Worm (Caenorhabditis elegans): Measurements from ENCODE around the gene C44C11.6.

C44C11.6 gene

DNA sequence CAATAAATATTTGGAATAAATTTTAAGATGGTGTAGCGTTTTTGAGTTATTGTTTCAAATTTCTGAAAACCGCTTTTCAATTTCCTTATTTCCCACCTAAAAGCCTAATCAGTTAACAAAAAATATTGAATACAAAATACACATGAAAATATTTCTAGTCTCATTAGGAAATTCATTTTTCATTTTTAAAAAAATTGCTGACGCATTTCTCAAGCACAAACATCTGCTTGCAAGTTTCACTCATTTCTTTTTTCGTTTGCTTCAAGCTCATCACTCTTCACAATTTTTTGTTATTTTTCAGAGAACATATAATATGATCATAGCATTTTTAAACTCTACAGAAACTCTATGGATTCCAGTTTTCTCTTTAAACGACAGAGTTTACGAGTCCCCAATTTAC lies 43.4 kb downstream of the C44C11.6 start, which contains the start of gene sre-41:
Gene sre-41 (plus strand): TSS at position 301 of the 400 bp plus-strand sequence.
- TF ChIP-seq tbx-2 (tag; optimal IDR thresholded peaks at IDR 0.05) (no peak), pha-4 (tag; optimal IDR thresholded peaks at IDR 0.05) (no peak), pros-1 (tag; optimal IDR thresholded peaks at IDR 0.05) (no peak)

DNA sequence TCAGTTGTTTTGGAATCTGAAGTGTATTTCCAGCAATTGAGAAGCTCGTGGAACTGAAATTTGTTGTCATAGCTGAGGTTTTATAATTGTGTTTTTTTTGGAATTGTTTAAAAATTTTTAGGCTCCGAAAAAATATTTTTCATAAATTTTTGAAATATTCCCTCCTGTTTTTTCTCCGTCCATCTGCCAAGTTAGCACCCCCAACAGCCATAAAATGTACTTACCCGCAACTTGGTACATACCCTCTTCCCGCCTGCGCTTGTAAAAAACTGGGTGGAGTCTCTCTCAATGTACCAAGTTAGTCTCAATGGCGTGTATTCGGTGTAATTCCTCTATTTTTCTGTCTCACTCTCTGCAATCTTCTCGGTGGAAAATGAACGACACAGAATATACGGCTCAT lies 45.2 kb downstream of the C44C11.6 start, which contains the start of gene Y57A10B.6:
Gene Y57A10B.6 (plus strand): TSS at position 301 of the 400 bp plus-strand sequence.
- TF ChIP-seq eyg-1 (tag; optimal IDR thresholded peaks at IDR 0.05) (no peak), tbx-7 (tag; optimal IDR thresholded peaks at IDR 0.05) (no peak), nfya-1 (tag; optimal IDR thresholded peaks at IDR 0.05) (no peak), dve-1 (tag; optimal IDR thresholded peaks at IDR 0.05) (no peak), sox-2 (GFP tag; IDR thresholded peaks at IDR 0.05) (no peak)

DNA sequence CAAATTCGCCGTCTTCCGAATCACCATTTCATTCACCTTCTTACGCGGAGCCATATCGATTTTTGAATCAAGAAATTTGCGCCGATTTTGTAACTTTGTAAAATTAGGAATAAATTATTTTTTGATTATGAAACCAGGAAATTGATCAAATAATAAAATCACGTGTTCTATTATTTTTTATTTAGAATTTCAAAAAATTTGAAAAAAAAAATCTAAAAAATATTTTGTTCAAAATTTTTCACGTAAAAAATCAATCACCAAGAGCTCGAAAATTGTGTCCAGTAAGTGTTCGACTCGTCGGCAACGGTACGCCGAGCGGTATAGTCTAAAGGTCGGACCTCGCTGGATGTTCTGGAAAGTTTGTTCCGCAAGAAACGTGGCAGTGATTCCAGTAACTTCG lies 49.1 kb downstream of the C44C11.6 start, which contains the start of gene Y57A10B.7:
Gene Y57A10B.7 (minus strand): TSS at position 101 of the 400 bp plus-strand sequence.
- no peak for TF ChIP-seq ama-1 (optimal IDR thresholded peaks at IDR 0.05)
- TF ChIP-seq fkh-6 (tag; optimal IDR thresholded peaks at IDR 0.05) = no peak
- TF ChIP-seq odd-2 (tag; optimal IDR thresholded peaks at IDR 0.05) = no peak
- no peak for TF ChIP-seq C08G9.2 (tag; optimal IDR thresholded peaks at IDR 0.05)
- no peak for TF ChIP-seq sox-4 (tag; optimal IDR thresholded peaks at IDR 0.05)
- TF ChIP-seq ref-2 (tag; optimal IDR thresholded peaks at IDR 0.05) = no peak
- no peak for TF ChIP-seq tbx-7 (tag; optimal IDR thresholded peaks at IDR 0.05)
- TF ChIP-seq unc-86 (tag; optimal IDR thresholded peaks at IDR 0.05) = no peak
- TF ChIP-seq npax-4 (tag; optimal IDR thresholded peaks at IDR 0.05) = no peak
- no peak for TF ChIP-seq elt-4 (tag; optimal IDR thresholded peaks at IDR 0.05)
- no peak for TF ChIP-seq pha-4 (tag; optimal IDR thresholded peaks at IDR 0.05)
- no peak for TF ChIP-seq sdc-2 (tag; optimal IDR thresholded peaks at IDR 0.05)
- no peak for TF ChIP-seq syd-9 (tag; optimal IDR thresholded peaks at IDR 0.05)
- no peak for TF ChIP-seq eyg-1 (tag; optimal IDR thresholded peaks at IDR 0.05)

DNA sequence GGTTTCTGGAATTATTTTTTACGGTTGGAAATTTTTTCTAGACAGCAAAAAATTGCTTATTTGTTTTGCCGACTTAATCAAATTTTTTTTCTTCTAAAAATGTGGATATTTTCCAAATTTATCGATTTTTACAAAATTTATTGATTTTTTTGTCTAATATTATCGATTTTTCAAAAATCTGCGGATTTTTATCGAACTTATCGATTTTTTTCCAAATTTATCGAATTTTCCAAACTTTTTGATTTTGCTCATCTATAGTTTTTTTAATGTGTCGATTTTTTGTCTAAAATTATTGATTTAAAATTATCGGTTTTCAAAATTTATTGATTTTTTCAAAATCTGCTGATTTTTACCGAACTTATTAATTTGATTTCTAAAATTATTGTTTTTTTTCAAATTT lies 49.5 kb downstream of the C44C11.6 start:
- peak; percentile 38 for TF ChIP-seq ceh-48 (tag; optimal IDR thresholded peaks at IDR 0.05)
- no peak for TF ChIP-seq unc-42 (tag; optimal IDR thresholded peaks at IDR 0.05)

All from whole organism, late embryonic.